Fruit fly (Drosophila melanogaster) whole organism, prepupa: ENCODE data around the gene CG13046.

Source experiments
- CG10631 ChIP-seq: fragments of 200-800 bp; sonication (Bioruptor generic); optimal IDR thresholded peaks from 2 replicates; lab custom pipeline; 2016; ENCODE audit warnings: missing biosample characterization, missing genetic modification characterization
- CG11294 ChIP-seq: fragments of 200-800 bp; sonication (Bioruptor generic); IDR thresholded peaks from 2 replicates; pipeline ENCODE4 v1.3.6; 2022; ENCODE audit warnings: missing biosample characterization, missing genetic modification characterization
- CG15336 ChIP-seq: fragments of 200-800 bp; sonication (Bioruptor generic); IDR thresholded peaks from 2 replicates; pipeline ENCODE4 v1.3.6; 2022; ENCODE audit warnings: missing biosample characterization, missing genetic modification characterization
- CG6163 ChIP-seq: fragments of 200-800 bp; sonication (Bioruptor generic); IDR thresholded peaks from 3 replicates; pipeline ENCODE4 v1.3.6; 2022; ENCODE audit warnings: missing biosample characterization, missing genetic modification characterization
- CG6792 ChIP-seq: fragments of 200-800 bp; sonication (Bioruptor generic); optimal IDR thresholded peaks from 3 replicates; lab custom pipeline; 2016; ENCODE audit warnings: missing biosample characterization, missing genetic modification characterization
- Lpt ChIP-seq: fragments of 200-800 bp; sonication (Bioruptor generic); optimal IDR thresholded peaks from 3 replicates; lab custom pipeline; 2016; ENCODE audit warnings: missing biosample characterization, missing genetic modification characterization

- TF ChIP-seq CG6792 (GFP tag; lab: Kevin White, UChicago): peak; percentile 21
- peak; percentile 93 for TF ChIP-seq CG15336 (GFP tag; lab: Robert Waterston, UW)
- TF ChIP-seq CG11294 (GFP tag; lab: Robert Waterston, UW): peak; percentile 48; the same call in 1 of the 2 replicates
- 0 out of 3 replicates have a peak, but pooled peaks have one; percentile 42 for TF ChIP-seq CG6163 (GFP tag; lab: Robert Waterston, UW)
- peak; percentile 65 for TF ChIP-seq Lpt (GFP tag; lab: Kevin White, UChicago)
- peak; percentile 37 for TF ChIP-seq CG10631
Observed at dm6 chr3L:16328207-16328891, 40.1 kb upstream of the CG13046 start, which contains the start of gene CG13058.
